Fruit fly (Drosophila melanogaster) whole organism, embryonic: Measurements from ENCODE around the gene SMC1.

Experiments
- Bdp1 ChIP-seq: fragments of 200-800 bp; sonication (Bioruptor generic); optimal IDR thresholded peaks from 3 replicates; lab custom pipeline; 2016; ENCODE audit warnings: missing biosample characterization, missing genetic modification characterization
- CG12299 ChIP-seq: fragments of 200-800 bp; sonication (Bioruptor generic); optimal IDR thresholded peaks from 2 replicates; lab custom pipeline; 2018; ENCODE audit warnings: missing biosample characterization, mild to moderate bottlenecking, missing genetic modification characterization
- CG12744 ChIP-seq: fragments of 200-800 bp; sonication (Bioruptor generic); optimal IDR thresholded peaks from 2 replicates; lab custom pipeline; 2016; ENCODE audit warnings: missing biosample characterization, missing genetic modification characterization
- CG14667 ChIP-seq: fragments of 200-800 bp; sonication (Bioruptor generic); IDR thresholded peaks from 2 replicates; pipeline ENCODE4 v1.3.6; 2022; ENCODE audit warnings: missing biosample characterization, missing genetic modification characterization
- CG15011 ChIP-seq: fragments of 200-800 bp; sonication (Bioruptor generic); optimal IDR thresholded peaks from 3 replicates; lab custom pipeline; 2018; ENCODE audit warnings: missing biosample characterization, mild to moderate bottlenecking, missing genetic modification characterization
- CG15601 ChIP-seq: fragments of 200-800 bp; sonication (Bioruptor generic); optimal IDR thresholded peaks from 3 replicates; lab custom pipeline; 2019; ENCODE audit warnings: missing biosample characterization, mild to moderate bottlenecking, missing genetic modification characterization, moderate library complexity
- CG16813 ChIP-seq: fragments of 200-800 bp; sonication (Bioruptor generic); IDR thresholded peaks from 3 replicates; pipeline ENCODE4 v1.3.6; 2022; ENCODE audit warnings: missing biosample characterization, missing genetic modification characterization; ENCODE audit not compliant: partially characterized antibody
- CG17385 ChIP-seq: fragments of 200-800 bp; sonication (Bioruptor generic); optimal IDR thresholded peaks from 3 replicates; lab custom pipeline; 2018; ENCODE audit warnings: missing biosample characterization, mild to moderate bottlenecking, missing genetic modification characterization
- CG17568 ChIP-seq: fragments of 200-800 bp; sonication (Bioruptor generic); optimal IDR thresholded peaks from 2 replicates; lab custom pipeline; 2018; ENCODE audit warnings: missing biosample characterization, mild to moderate bottlenecking, missing genetic modification characterization, moderate library complexity
- CG17802 ChIP-seq: fragments of 200-800 bp; sonication (Bioruptor generic); optimal IDR thresholded peaks from 2 replicates; lab custom pipeline; 2018; ENCODE audit warnings: missing biosample characterization, mild to moderate bottlenecking, missing genetic modification characterization, moderate library complexity
- CG2129 ChIP-seq: fragments of 200-800 bp; sonication (Bioruptor generic); IDR thresholded peaks from 2 replicates; pipeline ENCODE4 v1.3.6; 2022; ENCODE audit warnings: missing biosample characterization, missing genetic modification characterization; ENCODE audit not compliant: partially characterized antibody
- CG2712 ChIP-seq: fragments of 200-800 bp; optimal IDR thresholded peaks from 3 replicates; lab custom pipeline; 2019; ENCODE audit warnings: missing biosample characterization, mild to moderate bottlenecking, missing genetic modification characterization, moderate library complexity
- CG2875 ChIP-seq: fragments of 200-800 bp; sonication (Bioruptor generic); optimal IDR thresholded peaks from 2 replicates; lab custom pipeline; 2017; ENCODE audit warnings: missing biosample characterization, mild to moderate bottlenecking, missing genetic modification characterization, missing genetic modification reagents
- CG3065 ChIP-seq: fragments of 200-800 bp; sonication (Bioruptor generic); optimal IDR thresholded peaks from 2 replicates; lab custom pipeline; 2016; ENCODE audit warnings: missing biosample characterization, missing genetic modification characterization
- CG31441 ChIP-seq: fragments of 200-800 bp; sonication (Bioruptor generic); IDR thresholded peaks from 2 replicates; pipeline ENCODE4 v1.3.6; 2022; ENCODE audit warnings: missing biosample characterization, missing genetic modification characterization
- CG6272 ChIP-seq: fragments of 200-800 bp; sonication (Bioruptor generic); IDR thresholded peaks from 2 replicates; pipeline ENCODE4 v1.3.6; 2022; ENCODE audit warnings: missing biosample characterization, missing genetic modification characterization
- CG7271 ChIP-seq: fragments of 200-800 bp; sonication (Bioruptor generic); optimal IDR thresholded peaks from 2 replicates; lab custom pipeline; 2018; ENCODE audit warnings: missing biosample characterization, mild to moderate bottlenecking, missing genetic modification characterization, moderate library complexity
- D19B ChIP-seq: fragments of 200-800 bp; sonication (Bioruptor generic); optimal IDR thresholded peaks from 2 replicates; lab custom pipeline; 2017; ENCODE audit warnings: missing biosample characterization, mild to moderate bottlenecking, missing genetic modification characterization
- E2f1 ChIP-seq: fragments of 200-800 bp; sonication (Bioruptor generic); IDR thresholded peaks from 2 replicates; pipeline ENCODE4 v1.3.6; 2022; ENCODE audit warnings: missing biosample characterization, missing genetic modification characterization
- E2f2 ChIP-seq: fragments of 200-800 bp; sonication (Bioruptor generic); IDR thresholded peaks from 2 replicates; pipeline ENCODE4 v1.3.6; 2022; ENCODE audit warnings: missing biosample characterization, missing genetic modification characterization
- Hand ChIP-seq: fragments of 200-800 bp; sonication (Bioruptor generic); optimal IDR thresholded peaks from 2 replicates; lab custom pipeline; 2017; ENCODE audit warnings: mild to moderate bottlenecking, missing biosample characterization, missing genetic modification reagents, missing genetic modification characterization
- NC2α ChIP-seq: fragments of 200-800 bp; sonication (Bioruptor generic); optimal IDR thresholded peaks from 2 replicates; lab custom pipeline; 2016; ENCODE audit warnings: missing biosample characterization, missing genetic modification characterization
- Nf-YA ChIP-seq: fragments of 200-800 bp; sonication (Bioruptor generic); IDR thresholded peaks from 2 replicates; pipeline ENCODE4 v1.3.6; 2022; ENCODE audit warnings: missing biosample characterization, missing genetic modification characterization
- Nf-YC ChIP-seq: fragments of 200-800 bp; optimal IDR thresholded peaks from 3 replicates; lab custom pipeline; 2019; ENCODE audit warnings: missing biosample characterization, mild to moderate bottlenecking, missing genetic modification characterization, moderate library complexity
- Sry-δ ChIP-seq: fragments of 200-800 bp; sonication (Bioruptor generic); optimal IDR thresholded peaks from 2 replicates; lab custom pipeline; 2016; ENCODE audit warnings: missing biosample characterization, missing genetic modification characterization
- ab ChIP-seq: fragments of 200-800 bp; sonication (Bioruptor generic); optimal IDR thresholded peaks from 2 replicates; lab custom pipeline; 2016; ENCODE audit warnings: missing biosample characterization, missing genetic modification characterization
- ato ChIP-seq: fragments of 200-800 bp; sonication (Bioruptor generic); IDR thresholded peaks from 2 replicates; pipeline ENCODE4 v1.3.6; 2022; ENCODE audit warnings: missing biosample characterization, missing genetic modification characterization; ENCODE audit not compliant: partially characterized antibody
- bowl ChIP-seq: fragments of 200-800 bp; sonication (Bioruptor generic); IDR thresholded peaks from 2 replicates; pipeline ENCODE4 v1.3.6; 2022; ENCODE audit warnings: missing biosample characterization, missing genetic modification characterization
- btn ChIP-seq: fragments of 200-800 bp; sonication (Bioruptor generic); optimal IDR thresholded peaks from 2 replicates; lab custom pipeline; 2016; ENCODE audit warnings: missing biosample characterization, missing genetic modification characterization
- cg ChIP-seq: fragments of 200-800 bp; sonication (Bioruptor generic); optimal IDR thresholded peaks from 3 replicates; lab custom pipeline; 2019; ENCODE audit warnings: missing biosample characterization, mild to moderate bottlenecking, missing genetic modification characterization, moderate library complexity
- chn ChIP-seq: fragments of 200-800 bp; sonication (Bioruptor generic); optimal IDR thresholded peaks from 2 replicates; lab custom pipeline; 2016; ENCODE audit warnings: missing biosample characterization, missing genetic modification characterization
- crc ChIP-seq: fragments of 200-800 bp; sonication (Bioruptor generic); optimal IDR thresholded peaks from 2 replicates; lab custom pipeline; 2016; ENCODE audit warnings: missing biosample characterization, missing genetic modification characterization
- fd64A ChIP-seq: fragments of 200-800 bp; sonication (Bioruptor generic); optimal IDR thresholded peaks from 3 replicates; lab custom pipeline; 2018; ENCODE audit warnings: missing biosample characterization, mild to moderate bottlenecking, missing genetic modification characterization
- gcm ChIP-seq: fragments of 200-800 bp; sonication (Bioruptor generic); optimal IDR thresholded peaks from 2 replicates; lab custom pipeline; 2019; ENCODE audit warnings: missing biosample characterization, mild to moderate bottlenecking, missing genetic modification characterization, moderate library complexity
- knrl ChIP-seq: fragments of 200-800 bp; sonication (Bioruptor generic); IDR thresholded peaks from 3 replicates; pipeline ENCODE4 v1.3.6; 2022; ENCODE audit warnings: missing biosample characterization, missing genetic modification characterization; ENCODE audit not compliant: partially characterized antibody
- lbe ChIP-seq: fragments of 200-800 bp; sonication (Bioruptor generic); optimal IDR thresholded peaks from 2 replicates; lab custom pipeline; 2016; ENCODE audit warnings: missing biosample characterization, mild to moderate bottlenecking, missing genetic modification characterization
- lmd ChIP-seq: fragments of 200-800 bp; sonication (Bioruptor generic); IDR thresholded peaks from 2 replicates; pipeline ENCODE4 v1.3.6; 2022; ENCODE audit warnings: missing biosample characterization, missing genetic modification characterization
- luna ChIP-seq: fragments of 200-800 bp; sonication (Bioruptor generic); optimal IDR thresholded peaks from 2 replicates; lab custom pipeline; 2016; ENCODE audit warnings: missing biosample characterization, missing genetic modification characterization
- nau ChIP-seq: fragments of 200-800 bp; sonication (Bioruptor generic); optimal IDR thresholded peaks from 3 replicates; lab custom pipeline; 2017; ENCODE audit warnings: missing biosample characterization, mild to moderate bottlenecking, missing genetic modification characterization, missing genetic modification reagents
- nerfin-2 ChIP-seq: fragments of 200-800 bp; sonication (Bioruptor generic); IDR thresholded peaks from 2 replicates; pipeline ENCODE4 v1.3.6; 2022; ENCODE audit warnings: missing biosample characterization, missing genetic modification characterization; ENCODE audit not compliant: partially characterized antibody
- phol ChIP-seq: fragments of 200-800 bp; sonication (Bioruptor generic); optimal IDR thresholded peaks from 3 replicates; lab custom pipeline; 2018; ENCODE audit warnings: missing biosample characterization, mild to moderate bottlenecking, missing genetic modification characterization, moderate library complexity
- salm ChIP-seq: fragments of 200-800 bp; sonication (Bioruptor generic); optimal IDR thresholded peaks from 2 replicates; lab custom pipeline; 2018; ENCODE audit warnings: missing biosample characterization, mild to moderate bottlenecking, missing genetic modification characterization
- sd ChIP-seq: fragments of 200-800 bp; sonication (Bioruptor generic); optimal IDR thresholded peaks from 3 replicates; lab custom pipeline; 2018; ENCODE audit warnings: missing biosample characterization, mild to moderate bottlenecking, missing genetic modification characterization, moderate library complexity
- sima ChIP-seq: fragments of 200-800 bp; sonication (Bioruptor generic); optimal IDR thresholded peaks from 2 replicates; lab custom pipeline; 2016; ENCODE audit warnings: missing biosample characterization, missing genetic modification characterization
- sob ChIP-seq: fragments of 200-800 bp; sonication (Bioruptor generic); IDR thresholded peaks from 2 replicates; pipeline ENCODE4 v1.3.6; 2022; ENCODE audit warnings: missing biosample characterization, missing genetic modification characterization
- toy ChIP-seq: fragments of 200-800 bp; sonication (Bioruptor generic); IDR thresholded peaks from 2 replicates; pipeline ENCODE4 v1.3.6; 2022; ENCODE audit warnings: missing biosample characterization, missing genetic modification characterization
- unc-4 ChIP-seq: fragments of 200-800 bp; sonication (Bioruptor generic); IDR thresholded peaks from 2 replicates; pipeline ENCODE4 v1.3.6; 2022; ENCODE audit warnings: missing biosample characterization, missing genetic modification characterization; ENCODE audit not compliant: partially characterized antibody

SMC1 gene

DNA sequence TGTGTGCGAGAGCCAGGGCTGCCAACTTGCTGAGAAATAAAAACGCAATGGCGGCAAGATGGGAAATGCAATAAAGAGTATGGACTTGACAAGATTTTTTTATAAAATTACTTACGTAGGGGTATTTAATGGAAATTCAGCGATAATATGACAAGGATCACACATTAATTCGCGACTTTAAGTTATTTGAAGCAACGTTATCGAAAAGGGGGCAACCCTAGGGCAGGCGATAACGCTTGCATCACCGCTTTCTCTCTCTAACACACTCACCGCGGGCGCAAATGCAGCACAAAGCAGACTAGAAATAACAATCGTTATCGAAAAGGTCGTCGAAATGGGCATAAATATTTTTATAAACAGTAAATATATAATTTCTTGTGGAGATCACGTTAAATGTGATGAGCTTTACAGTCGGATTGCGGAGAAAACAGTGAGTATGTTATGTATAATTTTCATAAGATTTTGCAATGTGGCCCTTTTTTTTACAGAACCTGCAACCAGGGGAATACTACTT is 10.0 kb upstream of the SMC1 start, which contains the start of gene Rox8 (continued):
- TF ChIP-seq knrl (GFP tag; lab: Robert Waterston, UW) (peak; percentile 47; the same call in 1 of the 3 replicates), CG15011 (no peak), CG31441 (GFP tag; lab: Robert Waterston, UW) (peak; percentile 41; the same call in 1 of the 2 replicates), sob (GFP tag; lab: Robert Waterston, UW) (0 out of 2 replicates have a peak, but pooled peaks have one; percentile 10), CG17385 (GFP tag; lab: Kevin White, UChicago) (peak; percentile 0), Nf-YA (GFP tag; lab: Robert Waterston, UW) (no peak), CG15601 (tag; lab: Kevin White, UChicago) (peak; percentile 21), luna (GFP tag; lab: Kevin White, UChicago) (no peak), Nf-YC (tag; lab: Kevin White, UChicago) (peak; percentile 68), CG12299 (tag; lab: Kevin White, UChicago) (peak; percentile 25), phol (tag; lab: Kevin White, UChicago) (peak; percentile 99), CG2129 (GFP tag; lab: Robert Waterston, UW) (no peak), gcm (peak; percentile 13), E2f1 (GFP tag; lab: Robert Waterston, UW) (0 out of 2 replicates have a peak, but pooled peaks have one; percentile 16), CG7271 (no peak), NC2α (GFP tag; lab: Kevin White, UChicago) (no peak), CG2712 (peak; percentile 50)

DNA sequence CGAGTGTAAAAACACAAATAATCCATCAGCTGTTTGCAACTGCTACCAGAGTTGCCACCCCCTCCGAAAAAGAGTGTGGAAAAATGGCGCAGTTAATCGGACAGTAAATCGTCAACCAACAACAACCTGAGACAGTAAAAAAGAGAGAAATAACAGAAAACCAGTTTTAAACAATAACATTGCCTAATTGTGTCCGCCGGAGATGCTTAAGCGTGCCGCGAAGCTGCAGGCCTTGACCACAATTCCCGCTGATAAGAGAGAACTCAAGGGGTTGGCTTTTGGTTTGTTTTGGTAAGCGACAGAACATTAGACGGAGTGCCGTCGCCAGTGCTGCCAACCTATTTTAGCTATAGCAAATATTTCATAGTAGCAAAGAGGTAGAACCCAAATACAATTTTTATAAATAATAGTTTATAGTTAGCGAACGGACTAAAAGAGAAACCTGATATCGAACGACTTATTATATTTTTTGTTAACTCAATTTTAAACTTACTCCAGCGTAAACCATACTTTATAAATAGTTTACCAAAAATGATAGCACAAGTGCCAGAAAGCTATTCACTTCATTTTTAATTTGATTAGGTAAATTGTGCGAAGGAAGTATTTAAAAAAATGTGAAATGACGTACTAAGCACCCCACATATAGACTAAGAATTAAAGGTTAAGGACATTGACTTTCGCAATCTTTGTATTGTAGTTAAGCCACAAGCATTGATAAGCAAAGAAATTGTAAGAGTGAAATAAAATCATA is 7.2 kb upstream of the SMC1 start, which contains the start of the genes Atg6 and Pisd:
Gene Atg6, minus strand, starts transcription at position 93 of the 751 bp plus-strand sequence.
Gene Pisd, plus strand, starts transcription at position 94 of the 751 bp plus-strand sequence.
- TF ChIP-seq Hand (GFP tag; lab: Kevin White, UChicago) (no peak), CG16813 (no peak), unc-4 (GFP tag; lab: Robert Waterston, UW) (peak; percentile 40; the same call in 1 of the 2 replicates), CG2875 (GFP tag; lab: Kevin White, UChicago) (no peak), D19B (no peak), toy (GFP tag; lab: Robert Waterston, UW) (no peak), cg (GFP tag; lab: Kevin White, UChicago) (peak; percentile 2), E2f2 (GFP tag; lab: Robert Waterston, UW) (peak; percentile 35; the same call in 1 of the 2 replicates), CG12744 (GFP tag; lab: Kevin White, UChicago) (no peak), lbe (no peak), btn (no peak), nau (GFP tag; lab: Kevin White, UChicago) (no peak), crc (GFP tag; lab: Kevin White, UChicago) (no peak), Bdp1 (GFP tag; lab: Kevin White, UChicago) (no peak), Nf-YC (tag; lab: Kevin White, UChicago) (peak; percentile 47), sd (tag; lab: Kevin White, UChicago) (peak; percentile 70), nerfin-2 (no peak), CG14667 (GFP tag; lab: Robert Waterston, UW) (no peak), CG17568 (GFP tag; lab: Kevin White, UChicago) (no peak), sima (GFP tag; lab: Kevin White, UChicago) (no peak), ato (GFP tag; lab: Robert Waterston, UW) (no peak), gcm (no peak), bowl (GFP tag; lab: Robert Waterston, UW) (no peak), chn (GFP tag; lab: Kevin White, UChicago) (peak; percentile 19), fd64A (no peak), CG3065 (GFP tag; lab: Kevin White, UChicago) (no peak), Sry-δ (GFP tag; lab: Kevin White, UChicago) (peak; percentile 54), salm (no peak), CG6272 (GFP tag; lab: Robert Waterston, UW) (0 out of 2 replicates have a peak, but pooled peaks have one; percentile 5), lmd (peak; percentile 15; the same call in 1 of the 2 replicates), CG17802 (peak; percentile 20), ab (GFP tag; lab: Kevin White, UChicago) (no peak)
